Worm (Caenorhabditis elegans) whole organism, L4 larva: Measurements from ENCODE around the gene sftb-2.

Experiments
- R02D3.7 ChIP-seq: fragments of 150-350 bp; sonication (generic microtip); optimal IDR thresholded peaks from 3 replicates; lab custom pipeline; 2014; ENCODE audit warnings: missing biosample characterization, missing genetic modification characterization
- T26A8.4 ChIP-seq: fragments of 200-800 bp; sonication (Bioruptor generic); IDR thresholded peaks from 2 replicates; pipeline ENCODE4 v1.3.6; 2022; ENCODE audit warnings: missing genetic modification characterization, missing compliant biosample characterization
- Y48G9A.11 ChIP-seq: fragments of 200-800 bp; sonication (Bioruptor generic); IDR thresholded peaks from 2 replicates; pipeline ENCODE4 v1.3.6; 2022; ENCODE audit warnings: missing genetic modification reagents, missing genetic modification characterization, missing compliant biosample characterization
- ZK546.5 ChIP-seq, 2 experiments: sonication (generic microtip); optimal IDR thresholded peaks; 2 replicates each; lab custom pipeline; 2017; ENCODE audit warnings: missing biosample characterization in 2 of 2, missing genetic modification characterization in 2 of 2
- ceh-82 ChIP-seq: sonication (generic microtip); optimal IDR thresholded peaks from 2 replicates; lab custom pipeline; 2017; ENCODE audit warnings: missing biosample characterization, missing genetic modification characterization
- ctbp-1 ChIP-seq: fragments of 200-800 bp; sonication (Bioruptor generic); IDR thresholded peaks from 2 replicates; pipeline ENCODE4 v1.3.6; 2022; ENCODE audit warnings: missing genetic modification reagents, missing genetic modification characterization, missing compliant biosample characterization
- lsy-2 ChIP-seq, 2 experiments: fragments of 150-350 bp in 1 of 2; sonication (generic microtip) in 1 of 2; optimal IDR thresholded peaks; 2 replicates each; lab custom pipeline; 2014 to 2017; ENCODE audit warnings: missing biosample characterization in 2 of 2, missing genetic modification characterization in 2 of 2
- mep-1 ChIP-seq: fragments of 150-350 bp; sonication (generic microtip); optimal IDR thresholded peaks from 3 replicates; lab custom pipeline; 2014; ENCODE audit warnings: missing biosample characterization, missing genetic modification characterization
- snpc-4 ChIP-seq: fragments of 150-350 bp; optimal IDR thresholded peaks from 2 replicates; lab custom pipeline; 2014; ENCODE audit warnings: missing biosample characterization, missing genetic modification characterization
- unc-39 ChIP-seq: sonication (generic microtip); optimal IDR thresholded peaks from 2 replicates; lab custom pipeline; 2017; ENCODE audit warnings: missing biosample characterization, missing genetic modification characterization
- unc-62 ChIP-seq, 3 experiments: fragments of 150-350 bp in 1 of 3; sonication (generic microtip); optimal IDR thresholded peaks in 2 of 3; peaks in 1 of 3; 1 replicate in 1 of 3; 2 replicates in 2 of 3; lab custom pipeline; 2014 to 2017; ENCODE audit warnings: missing biosample characterization in 3 of 3, missing genetic modification characterization in 3 of 3, missing genetic modification reagents in 3 of 3, missing genotype in 1 of 3
- zag-1 ChIP-seq: fragments of 150-350 bp; optimal IDR thresholded peaks from 2 replicates; lab custom pipeline; 2014; ENCODE audit warnings: missing biosample characterization, missing genetic modification characterization

ce11 chrV:156044-156869, 28.2 kb downstream of the sftb-2 start, which contains the start of gene ttb-1:
- TF ChIP-seq zag-1 (tag; lab: Kevin White, UChicago) = no peak
- no peak for TF ChIP-seq snpc-4 (tag; lab: Kevin White, UChicago)
- no peak for TF ChIP-seq T26A8.4 (GFP tag; lab: Robert Waterston, UW)
- no peak for TF ChIP-seq unc-39 (tag; lab: Kevin White, UChicago)
- TF ChIP-seq R02D3.7 (tag; lab: Kevin White, UChicago) = no peak
- no peak for TF ChIP-seq unc-62 (GFP tag; optimal IDR thresholded peaks at IDR 0.05 in 1 of 2; lab: Kevin White, UChicago)
- no peak for TF ChIP-seq unc-62 (tag; optimal IDR thresholded peaks at IDR 0.05; lab: Kevin White, UChicago)
- no peak for TF ChIP-seq ZK546.5 (tag; optimal IDR thresholded peaks at IDR 0.05; lab: Kevin White, UChicago)
- TF ChIP-seq mep-1 (tag; lab: Kevin White, UChicago) = no peak
- TF ChIP-seq ctbp-1 (GFP tag; lab: Robert Waterston, UW) = no peak
- no peak for TF ChIP-seq Y48G9A.11 (GFP tag; lab: Robert Waterston, UW)
- no peak for TF ChIP-seq lsy-2 (tag; optimal IDR thresholded peaks at IDR 0.05; lab: Kevin White, UChicago)
- no peak for TF ChIP-seq ceh-82 (tag; lab: Kevin White, UChicago)
